Fruit fly (Drosophila melanogaster) whole organism, adult: Measurements from ENCODE around the gene Coq6.

ENCODE experiments used
- CG11617 ChIP-seq: fragments of 200-800 bp; sonication (Bioruptor generic); optimal IDR thresholded peaks from 2 replicates; lab custom pipeline; 2017; ENCODE audit warnings: mild to moderate bottlenecking, missing biosample characterization, missing genetic modification reagents, missing genetic modification characterization
- CG12768 ChIP-seq: fragments of 200-800 bp; sonication (Bioruptor generic); optimal IDR thresholded peaks from 2 replicates; lab custom pipeline; 2017; ENCODE audit warnings: missing biosample characterization, missing genetic modification characterization, mild to moderate bottlenecking, moderate library complexity, missing genetic modification reagents
- CG14711 ChIP-seq: fragments of 200-800 bp; sonication (Bioruptor generic); optimal IDR thresholded peaks from 2 replicates; lab custom pipeline; 2018; ENCODE audit warnings: missing biosample characterization, mild to moderate bottlenecking, missing genetic modification characterization, moderate library complexity
- CG1620 ChIP-seq: fragments of 200-800 bp; sonication (Bioruptor generic); optimal IDR thresholded peaks from 2 replicates; lab custom pipeline; 2016; ENCODE audit warnings: missing biosample characterization, missing genetic modification characterization
- CG33017 ChIP-seq: fragments of 200-800 bp; sonication (Bioruptor generic); optimal IDR thresholded peaks from 2 replicates; lab custom pipeline; 2018; ENCODE audit warnings: missing biosample characterization, mild to moderate bottlenecking, missing genetic modification characterization, moderate library complexity
- CG5204 ChIP-seq: fragments of 200-800 bp; sonication (Bioruptor generic); optimal IDR thresholded peaks from 2 replicates; lab custom pipeline; 2016; ENCODE audit warnings: missing biosample characterization, missing genetic modification characterization
- CG7045 ChIP-seq: fragments of 200-800 bp; sonication (Bioruptor generic); optimal IDR thresholded peaks from 2 replicates; lab custom pipeline; 2017; ENCODE audit warnings: missing biosample characterization, mild to moderate bottlenecking, missing genetic modification characterization
- CG7101 ChIP-seq: fragments of 200-800 bp; sonication (Bioruptor generic); optimal IDR thresholded peaks from 2 replicates; lab custom pipeline; 2018; ENCODE audit warnings: missing biosample characterization, mild to moderate bottlenecking, missing genetic modification characterization, moderate library complexity
- Clk ChIP-seq: fragments of 200-800 bp; sonication (Bioruptor generic); optimal IDR thresholded peaks from 2 replicates; lab custom pipeline; 2017; ENCODE audit warnings: missing biosample characterization, missing genetic modification characterization
- Crg-1 ChIP-seq: fragments of 200-800 bp; sonication (Bioruptor generic); optimal IDR thresholded peaks from 2 replicates; lab custom pipeline; 2016; ENCODE audit warnings: missing biosample characterization, missing genetic modification characterization
- Hr96 ChIP-seq: fragments of 200-800 bp; sonication (Bioruptor generic); optimal IDR thresholded peaks from 2 replicates; lab custom pipeline; 2016; ENCODE audit warnings: missing biosample characterization, missing genetic modification characterization
- Mnt ChIP-seq: fragments of 200-800 bp; sonication (Bioruptor generic); optimal IDR thresholded peaks from 2 replicates; lab custom pipeline; 2016; ENCODE audit warnings: missing biosample characterization, mild to moderate bottlenecking, missing genetic modification characterization
- bab1 ChIP-seq: fragments of 200-800 bp; sonication (Bioruptor generic); optimal IDR thresholded peaks from 3 replicates; lab custom pipeline; 2019; ENCODE audit warnings: missing biosample characterization, mild to moderate bottlenecking, missing genetic modification characterization, moderate library complexity
- cic ChIP-seq: fragments of 200-800 bp; sonication (Bioruptor generic); optimal IDR thresholded peaks from 2 replicates; lab custom pipeline; 2017; ENCODE audit warnings: missing biosample characterization, mild to moderate bottlenecking, missing genetic modification characterization, moderate library complexity
- cnc ChIP-seq, 2 experiments: fragments of >200 bp; optimal IDR thresholded peaks; 2 replicates each; lab custom pipeline; 2017
- kay ChIP-seq: fragments of 200-800 bp; sonication (Bioruptor generic); peaks from one replicate; lab custom pipeline; 2016; ENCODE audit warnings: missing biosample characterization, missing genetic modification characterization, borderline replicate concordance
- ovo ChIP-seq: fragments of 200-800 bp; sonication (Bioruptor generic); optimal IDR thresholded peaks from 2 replicates; lab custom pipeline; 2016; ENCODE audit warnings: missing biosample characterization, missing genetic modification characterization
- pad ChIP-seq: fragments of 200-800 bp; sonication (Bioruptor generic); optimal IDR thresholded peaks from 3 replicates; lab custom pipeline; 2017; ENCODE audit warnings: missing biosample characterization, missing genetic modification characterization, mild to moderate bottlenecking, moderate library complexity, missing genetic modification reagents
- tj ChIP-seq: fragments of 200-800 bp; sonication (Bioruptor generic); optimal IDR thresholded peaks from 3 replicates; lab custom pipeline; 2017; ENCODE audit warnings: missing biosample characterization, mild to moderate bottlenecking, missing genetic modification characterization, moderate library complexity
- toe ChIP-seq: fragments of 200-800 bp; sonication (Bioruptor generic); optimal IDR thresholded peaks from 2 replicates; lab custom pipeline; 2016; ENCODE audit warnings: missing biosample characterization, missing genetic modification characterization

Coq6 gene

dm6 chr2L:5526738-5527137 lies 5.3 kb downstream of the Coq6 start, which contains the start of gene Cox11:
Cox11 (plus strand) TSS chr2L:5526957.
- TF ChIP-seq kay (GFP tag; lab: Kevin White, UChicago) (no peak), cic (GFP tag; lab: Kevin White, UChicago) (no peak), Clk (GFP tag; lab: Kevin White, UChicago) (no peak), CG5204 (GFP tag; lab: Kevin White, UChicago) (no peak), Crg-1 (GFP tag; lab: Kevin White, UChicago) (no peak), tj (GFP tag; lab: Kevin White, UChicago) (no peak), CG11617 (GFP tag; lab: Kevin White, UChicago) (no peak), toe (GFP tag; lab: Kevin White, UChicago) (no peak)

DNA sequence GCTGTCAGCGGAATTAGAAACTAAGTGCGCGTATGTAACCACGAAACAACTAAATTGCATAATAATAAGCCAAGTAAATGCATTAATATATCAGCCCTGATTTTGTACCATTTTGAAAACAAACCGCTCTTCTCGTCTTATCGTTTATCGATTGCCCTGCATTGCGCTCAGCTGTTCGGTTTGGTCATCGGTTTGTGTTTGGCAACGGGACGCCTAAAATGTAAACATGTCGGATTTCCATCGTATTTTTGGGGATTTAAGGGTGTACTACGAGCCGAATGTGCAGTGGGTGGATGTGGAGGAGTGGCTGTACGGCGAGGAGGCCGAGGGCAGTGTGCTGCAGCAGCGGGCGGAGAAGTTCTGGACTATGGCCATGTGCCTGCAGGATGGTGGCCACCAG lies 6.3 kb downstream of the Coq6 start, which contains the start of gene Cap-D3:
Gene Cap-D3 (plus strand): TSS at position 183 of the 400 bp plus-strand sequence.
- peak; percentile 6 for TF ChIP-seq bab1
- TF ChIP-seq CG1620 (GFP tag; lab: Kevin White, UChicago): no peak

dm6 chr2L:5523848-5524473 lies 8.1 kb downstream of the Coq6 start, which contains the start of the genes Vps52 and Elp4:
Vps52 (minus strand) TSS chr2L:5523898.
Elp4 (plus strand) TSS chr2L:5524139.
- no peak for TF ChIP-seq cic (GFP tag; lab: Kevin White, UChicago)
- peak; percentile 87 for TF ChIP-seq CG11617 (GFP tag; lab: Kevin White, UChicago)
- TF ChIP-seq Mnt (GFP tag; lab: Kevin White, UChicago): peak; percentile 48
- no peak for TF ChIP-seq cnc (optimal IDR thresholded peaks at IDR 0.05; lab: Kevin White, UChicago)
- TF ChIP-seq kay (GFP tag; lab: Kevin White, UChicago): no peak
- peak; percentile 83 for TF ChIP-seq CG7101 (tag; lab: Kevin White, UChicago)
- peak; percentile 59 for TF ChIP-seq bab1
- peak; percentile 78 for TF ChIP-seq CG14711 (tag; lab: Kevin White, UChicago)
- no peak for TF ChIP-seq toe (GFP tag; lab: Kevin White, UChicago)
- TF ChIP-seq pad (GFP tag; lab: Kevin White, UChicago): peak; percentile 64
- peak; percentile 76 for TF ChIP-seq Clk (GFP tag; lab: Kevin White, UChicago)
- TF ChIP-seq ovo: peak; percentile 14
- peak; percentile 31 for TF ChIP-seq Crg-1 (GFP tag; lab: Kevin White, UChicago)
- no peak for TF ChIP-seq CG5204 (GFP tag; lab: Kevin White, UChicago)
- peak; percentile 80 for TF ChIP-seq CG7045 (GFP tag; lab: Kevin White, UChicago)
- TF ChIP-seq CG1620 (GFP tag; lab: Kevin White, UChicago): peak; percentile 79
- peak; percentile 77 for TF ChIP-seq CG12768 (GFP tag; lab: Kevin White, UChicago)
- TF ChIP-seq Hr96 (GFP tag; lab: Kevin White, UChicago): no peak
- peak; percentile 37 for TF ChIP-seq CG33017
- peak; percentile 61 for TF ChIP-seq tj (GFP tag; lab: Kevin White, UChicago)

- no peak for TF ChIP-seq CG5204 (GFP tag; lab: Kevin White, UChicago)
- TF ChIP-seq CG1620 (GFP tag; lab: Kevin White, UChicago): no peak
- no peak for TF ChIP-seq kay (GFP tag; lab: Kevin White, UChicago)
- no peak for TF ChIP-seq CG7045 (GFP tag; lab: Kevin White, UChicago)
- no peak for TF ChIP-seq cic (GFP tag; lab: Kevin White, UChicago)
- no peak for TF ChIP-seq Clk (GFP tag; lab: Kevin White, UChicago)
- TF ChIP-seq bab1: no peak
- TF ChIP-seq ovo: no peak
- TF ChIP-seq CG12768 (GFP tag; lab: Kevin White, UChicago): no peak
- TF ChIP-seq CG11617 (GFP tag; lab: Kevin White, UChicago): no peak
- no peak for TF ChIP-seq Mnt (GFP tag; lab: Kevin White, UChicago)
- no peak for TF ChIP-seq CG33017
- no peak for TF ChIP-seq cnc (optimal IDR thresholded peaks at IDR 0.05; lab: Kevin White, UChicago)
- TF ChIP-seq CG7101 (tag; lab: Kevin White, UChicago): no peak
- no peak for TF ChIP-seq toe (GFP tag; lab: Kevin White, UChicago)
- TF ChIP-seq CG14711 (tag; lab: Kevin White, UChicago): no peak
- TF ChIP-seq tj (GFP tag; lab: Kevin White, UChicago): no peak
- TF ChIP-seq Crg-1 (GFP tag; lab: Kevin White, UChicago): no peak
- no peak for TF ChIP-seq pad (GFP tag; lab: Kevin White, UChicago)
- no peak for TF ChIP-seq Hr96 (GFP tag; lab: Kevin White, UChicago)
Observed at dm6 chr2L:5520757-5521156, 11.3 kb downstream of the Coq6 start.

DNA sequence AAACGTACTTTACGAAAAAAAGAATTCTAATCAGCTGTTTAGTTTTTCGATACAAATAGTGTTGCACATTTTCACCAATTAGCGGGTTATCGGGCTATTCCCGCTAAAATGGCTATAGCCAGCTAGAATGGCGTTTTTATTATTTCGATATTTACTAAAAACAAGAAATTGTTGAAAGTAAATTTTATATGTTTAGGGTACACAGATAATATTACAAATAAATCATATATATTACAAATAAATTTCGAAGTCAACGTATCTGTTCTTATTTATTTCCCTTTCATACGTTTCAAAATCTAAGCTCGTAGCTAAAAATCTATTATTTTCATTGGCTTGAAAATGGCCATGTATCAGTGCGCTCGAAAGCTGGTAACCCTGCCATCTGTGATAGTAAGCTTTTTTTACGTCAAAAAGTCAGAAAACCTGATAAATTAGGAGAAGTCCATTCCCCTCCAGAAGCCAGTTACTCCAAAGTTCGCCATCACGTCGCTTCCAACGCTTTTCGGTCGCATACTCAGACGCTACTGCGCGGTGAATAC lies 12.1 kb downstream of the Coq6 start, which contains the start of the genes CG7382 and cl:
Gene CG7382 (minus strand): TSS at position 51 of the 539 bp plus-strand sequence.
Gene cl (plus strand): TSS at position 290 of the 539 bp plus-strand sequence.
- TF ChIP-seq CG7045 (GFP tag; lab: Kevin White, UChicago) (peak; percentile 36), pad (GFP tag; lab: Kevin White, UChicago) (peak; percentile 99), ovo (peak; percentile 53), cic (GFP tag; lab: Kevin White, UChicago) (peak; percentile 15), CG14711 (tag; lab: Kevin White, UChicago) (peak; percentile 92), toe (GFP tag; lab: Kevin White, UChicago) (peak; percentile 69), kay (GFP tag; lab: Kevin White, UChicago) (no peak), CG7101 (tag; lab: Kevin White, UChicago) (peak; percentile 21), Mnt (GFP tag; lab: Kevin White, UChicago) (no peak), CG12768 (GFP tag; lab: Kevin White, UChicago) (no peak), CG11617 (GFP tag; lab: Kevin White, UChicago) (peak; percentile 24), Crg-1 (GFP tag; lab: Kevin White, UChicago) (no peak), tj (GFP tag; lab: Kevin White, UChicago) (peak; percentile 82), CG5204 (GFP tag; lab: Kevin White, UChicago) (no peak), CG33017 (no peak)
